Worm (Caenorhabditis elegans) whole organism, L4/young adult: ENCODE data around the gene K09F6.3.

Experiments
- dao-5 ChIP-seq: sonication (generic microtip); optimal IDR thresholded peaks from 2 replicates; lab custom pipeline; 2016; ENCODE audit warnings: missing genotype, missing genetic modification characterization, moderate library complexity, missing compliant biosample characterization
- him-1 ChIP-seq: sonication (generic microtip); optimal IDR thresholded peaks from 2 replicates; lab custom pipeline; 2016; ENCODE audit warnings: missing genotype, missing genetic modification reagents, missing genetic modification characterization, missing compliant biosample characterization

DNA sequence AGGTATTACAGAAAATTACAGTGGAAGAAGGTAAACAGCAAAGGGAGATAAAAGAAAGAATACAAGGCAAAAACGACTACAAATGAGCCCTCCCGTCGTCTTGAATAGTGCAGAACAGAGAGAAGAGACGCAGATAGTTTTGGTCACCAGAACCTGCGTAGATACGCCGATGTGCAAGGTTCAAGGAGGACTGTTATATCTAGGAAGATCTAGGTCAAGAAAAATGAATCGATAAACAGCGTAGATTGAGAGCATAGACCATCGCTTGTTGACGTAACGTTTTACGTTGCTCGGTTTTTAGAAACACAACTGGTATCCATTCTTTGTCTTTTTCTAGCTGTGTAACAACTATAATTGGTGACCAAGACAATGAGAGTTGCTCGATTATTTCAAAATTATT is 45.9 kb downstream of the K09F6.3 start, which contains the start of gene B0281.5:
- TF ChIP-seq him-1 (no peak), dao-5 (tag; lab: Kevin White, UChicago) (no peak)
